Worm (Caenorhabditis elegans) whole organism, young adult: ENCODE results near the gene srab-2.

ENCODE experiments used
- B0035.1 ChIP-seq: sonication (generic microtip); optimal IDR thresholded peaks from 2 replicates; lab custom pipeline; 2016; ENCODE audit warnings: missing genetic modification characterization, mild to moderate bottlenecking, missing compliant biosample characterization, missing genotype, missing genetic modification reagents
- F33H1.4 ChIP-seq: fragments of 200-800 bp; sonication (Bioruptor generic); IDR thresholded peaks from 2 replicates; pipeline ENCODE4 v1.3.6; 2022; ENCODE audit warnings: missing genetic modification reagents, missing genetic modification characterization, missing compliant biosample characterization
- Y53G8AR.9 ChIP-seq: fragments of 200-800 bp; sonication (Bioruptor generic); conservative IDR thresholded peaks from 2 replicates; pipeline ENCODE4 v1.3.6; 2022; ENCODE audit warnings: missing genetic modification reagents, missing genetic modification characterization, missing compliant biosample characterization
- ama-1 ChIP-seq, 3 experiments: fragments of 150-350 bp in 1 of 3; sonication (generic microtip) in 2 of 3; optimal IDR thresholded peaks; 2 replicates each; lab custom pipeline; 2014 to 2018; ENCODE audit warnings: missing biosample characterization in 2 of 3, missing genetic modification characterization in 2 of 3, missing genetic modification reagents in 2 of 3
- atf-7 ChIP-seq: sonication (generic microtip); optimal IDR thresholded peaks from 2 replicates; lab custom pipeline; 2017; ENCODE audit warnings: mild to moderate bottlenecking, missing genetic modification characterization, missing compliant biosample characterization
- ceh-40 ChIP-seq: fragments of 200-800 bp; sonication (Bioruptor generic); IDR thresholded peaks from 2 replicates; pipeline ENCODE4 v1.3.6; 2022; ENCODE audit warnings: missing genetic modification characterization, missing compliant biosample characterization
- nhr-90 ChIP-seq: sonication (generic microtip); optimal IDR thresholded peaks from 2 replicates; lab custom pipeline; 2016; ENCODE audit warnings: missing genotype, mild to moderate bottlenecking, missing genetic modification characterization, missing compliant biosample characterization
- rec-8 ChIP-seq, 2 experiments: sonication (generic microtip); optimal IDR thresholded peaks; 2 replicates each; lab custom pipeline; 2016; ENCODE audit warnings: mild to moderate bottlenecking in 2 of 2, missing genetic modification characterization in 2 of 2, missing genetic modification reagents in 2 of 2, missing genotype in 2 of 2, missing biosample characterization in 1 of 2, missing compliant biosample characterization in 1 of 2, moderate library complexity in 1 of 2
- snpc-1.3 ChIP-seq: sonication (generic microtip); optimal IDR thresholded peaks from 2 replicates; lab custom pipeline; 2017; ENCODE audit warnings: missing genetic modification characterization, mild to moderate bottlenecking, missing compliant biosample characterization, antibody characterized with exemption, moderate library complexity, missing genotype, missing genetic modification reagents; ENCODE audit not compliant: insufficient read depth
- snpc-4 ChIP-seq, 5 experiments: fragments of 150-350 bp in 1 of 5; sonication (generic microtip) in 4 of 5; optimal IDR thresholded peaks; 2 replicates each; lab custom pipeline; 2014 to 2018; ENCODE audit warnings: missing genetic modification characterization in 5 of 5, missing biosample characterization in 3 of 5, antibody characterized with exemption in 2 of 5, mild to moderate bottlenecking in 2 of 5, missing compliant biosample characterization in 2 of 5, missing genotype in 2 of 5, moderate library complexity in 2 of 5, missing genetic modification reagents in 1 of 5
- unc-130 ChIP-seq: sonication (generic microtip); optimal IDR thresholded peaks from 2 replicates; lab custom pipeline; 2016; ENCODE audit warnings: missing genetic modification reagents, missing genetic modification characterization, missing compliant biosample characterization

ce11 chrV:5064761-5065421, 39.9 kb downstream of the srab-2 start, which contains the start of gene mlk-1:
- TF ChIP-seq F33H1.4 (GFP tag; lab: Robert Waterston, UW), result no peak
- TF ChIP-seq snpc-4 (GFP tag; optimal IDR thresholded peaks at IDR 0.05; lab: Kevin White, UChicago), result no peak
- TF ChIP-seq snpc-4 (tag; optimal IDR thresholded peaks at IDR 0.05; lab: Kevin White, UChicago), result peak in 3 of 4 experiments; percentile 7 to 35 (median 9)
- no peak for TF ChIP-seq nhr-90 (tag; lab: Kevin White, UChicago)
- TF ChIP-seq unc-130 (GFP tag; lab: Kevin White, UChicago), result no peak
- no peak for TF ChIP-seq atf-7 (tag; lab: Kevin White, UChicago)
- TF ChIP-seq snpc-1.3 (tag; lab: Kevin White, UChicago), result no peak
- no peak for TF ChIP-seq Y53G8AR.9
- no peak for TF ChIP-seq ceh-40 (GFP tag; lab: Robert Waterston, UW)
- no peak for TF ChIP-seq rec-8 (tag; optimal IDR thresholded peaks at IDR 0.05; lab: Kevin White, UChicago)
- TF ChIP-seq B0035.1, result no peak
- peak; percentile 52 for TF ChIP-seq ama-1 (optimal IDR thresholded peaks at IDR 0.05; lab: Kevin White, UChicago)
- no peak for TF ChIP-seq ama-1 (GFP tag; optimal IDR thresholded peaks at IDR 0.05; lab: Kevin White, UChicago)
